Fruit fly (Drosophila melanogaster): ENCODE data around the gene xit.

Gene xit

DNA sequence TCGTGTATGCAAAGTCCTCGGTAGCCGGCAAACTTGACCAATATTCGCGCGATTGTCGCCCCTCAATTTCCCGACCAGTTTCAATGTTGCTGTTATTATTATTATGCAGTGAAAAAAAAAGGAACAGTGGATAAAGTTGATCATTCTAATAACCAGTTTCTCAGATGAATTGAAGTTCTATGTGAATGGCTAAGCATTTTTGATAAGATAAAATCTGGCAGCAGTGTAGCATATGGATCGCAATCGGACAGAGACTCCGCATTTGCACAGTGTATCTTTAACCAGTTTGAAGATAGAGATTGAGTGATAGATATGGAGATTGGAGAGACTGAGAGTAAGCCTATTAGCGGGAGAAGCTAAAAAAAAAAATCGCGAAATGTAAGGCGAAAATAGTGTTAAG is 27.4 kb upstream of the xit start (continued):
- peak; percentile 81 for TF ChIP-seq CG15269 (tag; optimal IDR thresholded peaks at IDR 0.05)
- no peak for TF ChIP-seq Doc2 (GFP tag; IDR thresholded peaks at IDR 0.05)
- TF ChIP-seq ERR (GFP tag; optimal IDR thresholded peaks at IDR 0.05): peak; percentile 57
- TF ChIP-seq Eip74EF (GFP tag; optimal IDR thresholded peaks at IDR 0.05): peak in 1 of 2 experiments; percentile 37
- TF ChIP-seq CG43689 (GFP tag; IDR thresholded peaks at IDR 0.05): peak; percentile 32; the same call in 1 of the 2 replicates
- no peak for TF ChIP-seq Sry-β (GFP tag; optimal IDR thresholded peaks at IDR 0.05)
- TF ChIP-seq CG4707 (GFP tag; optimal IDR thresholded peaks at IDR 0.05): peak; percentile 23
- TF ChIP-seq otp (GFP tag; IDR thresholded peaks at IDR 0.05): peak; percentile 70; the same call in 2 of the 3 replicates
- TF ChIP-seq CG7928 (GFP tag; optimal IDR thresholded peaks at IDR 0.05): no peak
- peak; percentile 18 for TF ChIP-seq CG13775 (GFP tag; optimal IDR thresholded peaks at IDR 0.05)
- TF ChIP-seq Dek (tag; optimal IDR thresholded peaks at IDR 0.05): peak; percentile 71
- no peak for TF ChIP-seq CG14965 (GFP tag; optimal IDR thresholded peaks at IDR 0.05; ENCODE audit: borderline replicate concordance)
- TF ChIP-seq hkb (optimal IDR thresholded peaks at IDR 0.05): no peak
- peak; percentile 61; the same call in 1 of the 2 replicates for TF ChIP-seq hkb (GFP tag; IDR thresholded peaks at IDR 0.05)
- TF ChIP-seq CG17328 (GFP tag; IDR thresholded peaks at IDR 0.05): peak; percentile 68
- peak; percentile 79 for TF ChIP-seq Ada2b (GFP tag; IDR thresholded peaks at IDR 0.05)
- TF ChIP-seq ewg (GFP tag; optimal IDR thresholded peaks at IDR 0.05): peak; percentile 17
- TF ChIP-seq CG5245 (GFP tag; optimal IDR thresholded peaks at IDR 0.05): peak; percentile 42
- peak; percentile 46; the same call in 1 of the 2 replicates for TF ChIP-seq ara (GFP tag; IDR thresholded peaks at IDR 0.05)
- TF ChIP-seq CG17802 (tag; optimal IDR thresholded peaks at IDR 0.05): peak; percentile 25
- TF ChIP-seq CG5953 (GFP tag; IDR thresholded peaks at IDR 0.05): 0 out of 2 replicates have a peak, but pooled peaks have one; percentile 8
- TF ChIP-seq vvl (GFP tag; IDR thresholded peaks at IDR 0.05): peak; percentile 81
- TF ChIP-seq gsb-n (tag; optimal IDR thresholded peaks at IDR 0.05): no peak
- TF ChIP-seq CG11093 (GFP tag; IDR thresholded peaks at IDR 0.05): peak; percentile 52; the same call in 2 of the 3 replicates
- TF ChIP-seq CG13287 (GFP tag; IDR thresholded peaks at IDR 0.05; ENCODE audit: partially characterized antibody): no peak
- TF ChIP-seq oc (tag; optimal IDR thresholded peaks at IDR 0.05): peak; percentile 56
- no peak for TF ChIP-seq Poxn (GFP tag; IDR thresholded peaks at IDR 0.05)
- peak; percentile 53; the same call in 1 of the 2 replicates for TF ChIP-seq E2f1 (GFP tag; IDR thresholded peaks at IDR 0.05)
- peak; percentile 68 for TF ChIP-seq CG4282 (GFP tag; optimal IDR thresholded peaks at IDR 0.05)
- TF ChIP-seq lab (GFP tag; optimal IDR thresholded peaks at IDR 0.05): peak; percentile 78
- peak; percentile 72 for TF ChIP-seq CG34422 (GFP tag; IDR thresholded peaks at IDR 0.05)
- no peak for TF ChIP-seq CG3838 (GFP tag; optimal IDR thresholded peaks at IDR 0.05)
- 0 out of 2 replicates have a peak, but pooled peaks have one; percentile 30 for TF ChIP-seq bowl (GFP tag; IDR thresholded peaks at IDR 0.05)
- TF ChIP-seq Adf1 (GFP tag; IDR thresholded peaks at IDR 0.05): peak; percentile 36; the same call in 1 of the 2 replicates
- TF ChIP-seq unc-4 (GFP tag; IDR thresholded peaks at IDR 0.05; ENCODE audit: partially characterized antibody): no peak
- TF ChIP-seq HLH4C (GFP tag; IDR thresholded peaks at IDR 0.05; ENCODE audit: partially characterized antibody): no peak
- TF ChIP-seq CTCF (GFP tag; optimal IDR thresholded peaks at IDR 0.05): no peak
- TF ChIP-seq eve (GFP tag; optimal IDR thresholded peaks at IDR 0.05): no peak
- TF ChIP-seq mam (GFP tag; optimal IDR thresholded peaks at IDR 0.05): peak; percentile 75
- no peak for TF ChIP-seq hth (optimal IDR thresholded peaks at IDR 0.05)
- TF ChIP-seq knrl (GFP tag; IDR thresholded peaks at IDR 0.05; ENCODE audit: partially characterized antibody): no peak
- peak; percentile 53 for TF ChIP-seq CG3163 (GFP tag; optimal IDR thresholded peaks at IDR 0.05)
- peak; percentile 84 for TF ChIP-seq CG14441 (GFP tag; IDR thresholded peaks at IDR 0.05)
- no peak for TF ChIP-seq CG2202 (tag; optimal IDR thresholded peaks at IDR 0.05)
- 0 out of 3 replicates have a peak, but pooled peaks have one; percentile 44 for TF ChIP-seq CG17361 (GFP tag; IDR thresholded peaks at IDR 0.05)
- no peak for TF ChIP-seq z (GFP tag; IDR thresholded peaks at IDR 0.05)
- peak; percentile 75 for TF ChIP-seq HLH54F (GFP tag; optimal IDR thresholded peaks at IDR 0.05)
- peak; percentile 79 for TF ChIP-seq unpg (GFP tag; optimal IDR thresholded peaks at IDR 0.05)
- no peak for TF ChIP-seq CG30020 (tag; optimal IDR thresholded peaks at IDR 0.05)
- TF ChIP-seq ase (GFP tag; IDR thresholded peaks at IDR 0.05): peak; percentile 65; the same call in 2 of the 3 replicates
- peak; percentile 79 to 80 for TF ChIP-seq dpn (GFP tag; optimal IDR thresholded peaks at IDR 0.05)
